Worm (Caenorhabditis elegans): Measurements from ENCODE around the gene dml-1.

Gene dml-1

DNA sequence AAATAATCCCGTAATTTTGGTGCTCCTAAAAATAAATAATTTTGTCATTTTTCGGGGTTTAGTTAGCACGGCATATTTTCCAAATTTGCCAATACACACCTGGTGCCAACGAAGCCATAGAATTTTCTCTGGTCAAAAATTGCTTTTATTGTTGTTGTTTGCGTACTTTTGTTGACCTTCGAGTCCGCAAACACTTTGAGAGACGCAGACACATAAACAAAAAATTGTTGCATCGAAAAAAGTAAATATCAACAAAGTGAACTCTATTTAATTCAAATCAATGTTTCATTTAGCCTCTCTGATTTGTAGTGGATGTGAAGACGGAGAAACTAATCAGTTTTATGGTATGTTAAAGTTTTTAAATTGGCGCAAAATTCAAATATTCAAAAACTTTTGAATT is 40.5 kb upstream of the dml-1 start, which contains the start of gene Y54G2A.40:
Y54G2A.40 (plus strand) TSS at position 213 of the 400 bp plus-strand sequence.
- TF ChIP-seq alr-1 (tag; optimal IDR thresholded peaks at IDR 0.05): no peak
- no peak for TF ChIP-seq crh-2 (tag; optimal IDR thresholded peaks at IDR 0.05)
- no peak for TF ChIP-seq sma-3 (GFP tag; optimal IDR thresholded peaks at IDR 0.05)
- TF ChIP-seq lin-13 (GFP tag; optimal IDR thresholded peaks at IDR 0.05): peak; percentile 10
- TF ChIP-seq ztf-1 (GFP tag; conservative IDR thresholded peaks at IDR 0.05): no peak
- TF ChIP-seq unc-39 (tag; optimal IDR thresholded peaks at IDR 0.05): no peak
- TF ChIP-seq lsy-2 (tag; optimal IDR thresholded peaks at IDR 0.05): peak in 1 of 2 experiments; percentile 72
- no peak for TF ChIP-seq Y55F3AM.14 (GFP tag; optimal IDR thresholded peaks at IDR 0.05)
- TF ChIP-seq lin-39 (tag; optimal IDR thresholded peaks at IDR 0.05): no peak
- peak; percentile 56 for TF ChIP-seq unc-55 (GFP tag; optimal IDR thresholded peaks at IDR 0.05)
- TF ChIP-seq nhr-77 (tag; optimal IDR thresholded peaks at IDR 0.05): no peak
- no peak for TF ChIP-seq unc-62 (GFP tag; optimal IDR thresholded peaks at IDR 0.05)
- peak; percentile 46 for TF ChIP-seq C34F6.9 (tag; optimal IDR thresholded peaks at IDR 0.05)
- TF ChIP-seq nhr-129 (tag; optimal IDR thresholded peaks at IDR 0.05): no peak
- TF ChIP-seq mab-5 (tag; optimal IDR thresholded peaks at IDR 0.05): no peak
- no peak for TF ChIP-seq aly-2 (tag; optimal IDR thresholded peaks at IDR 0.05)
- no peak for TF ChIP-seq fos-1 (tag; optimal IDR thresholded peaks at IDR 0.05)

DNA sequence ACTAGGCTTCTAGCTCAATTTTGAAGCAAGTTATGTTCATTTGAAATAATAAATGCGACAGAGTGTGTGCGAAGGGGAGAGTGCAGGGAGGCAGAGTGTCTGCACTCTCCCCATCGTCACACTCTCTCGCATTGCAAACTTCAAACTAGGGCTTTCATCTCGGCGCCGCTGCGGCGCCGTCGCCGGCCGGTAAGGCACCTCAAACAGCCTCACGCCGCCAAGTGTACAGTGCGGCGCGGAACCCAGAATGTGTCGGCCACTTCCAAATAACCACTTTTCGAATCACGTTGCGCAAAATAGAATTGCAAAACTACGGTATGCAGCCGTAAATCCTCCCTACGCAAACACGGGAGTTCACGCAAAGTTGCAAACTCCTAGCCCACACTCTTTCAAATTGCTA is 37.5 kb upstream of the dml-1 start:
- no peak for TF ChIP-seq lin-11 (tag; optimal IDR thresholded peaks at IDR 0.05)
- TF ChIP-seq alr-1 (tag; optimal IDR thresholded peaks at IDR 0.05): no peak
- no peak for TF ChIP-seq sma-3 (GFP tag; optimal IDR thresholded peaks at IDR 0.05)
- TF ChIP-seq ceh-16 (tag; optimal IDR thresholded peaks at IDR 0.05): no peak
- TF ChIP-seq sma-9 (GFP tag; optimal IDR thresholded peaks at IDR 0.05): no peak
- TF ChIP-seq sma-9 (tag; optimal IDR thresholded peaks at IDR 0.05): no peak
- no peak for TF ChIP-seq crh-2 (tag; optimal IDR thresholded peaks at IDR 0.05)
- TF ChIP-seq unc-39 (tag; optimal IDR thresholded peaks at IDR 0.05): no peak
- TF ChIP-seq nhr-23 (tag; optimal IDR thresholded peaks at IDR 0.05): no peak
- no peak for TF ChIP-seq fos-1 (tag; optimal IDR thresholded peaks at IDR 0.05)
- TF ChIP-seq peb-1 (tag; optimal IDR thresholded peaks at IDR 0.05): no peak
- TF ChIP-seq R02D3.7 (tag; optimal IDR thresholded peaks at IDR 0.05): no peak
- TF ChIP-seq dmd-4 (tag; optimal IDR thresholded peaks at IDR 0.05): no peak
- no peak for TF ChIP-seq ztf-11 (tag; optimal IDR thresholded peaks at IDR 0.05)
- no peak for TF ChIP-seq lin-39 (tag; optimal IDR thresholded peaks at IDR 0.05)
- TF ChIP-seq aly-2 (tag; optimal IDR thresholded peaks at IDR 0.05): no peak
- TF ChIP-seq sem-4 (tag; optimal IDR thresholded peaks at IDR 0.05): no peak
- TF ChIP-seq nhr-12 (tag; optimal IDR thresholded peaks at IDR 0.05): no peak

ce11 chrIV:2850586-2850985 is 36.2 kb upstream of the dml-1 start, which contains the start of gene clec-85:
Gene clec-85, plus strand, starts transcription at chrIV:2850886.
- TF ChIP-seq nhr-23 (tag; optimal IDR thresholded peaks at IDR 0.05): no peak
- TF ChIP-seq lin-39 (tag; optimal IDR thresholded peaks at IDR 0.05): no peak
- no peak for TF ChIP-seq unc-55 (GFP tag; optimal IDR thresholded peaks at IDR 0.05)
- TF ChIP-seq fos-1 (tag; optimal IDR thresholded peaks at IDR 0.05): no peak
- no peak for TF ChIP-seq gmeb-1 (tag; optimal IDR thresholded peaks at IDR 0.05)
- TF ChIP-seq snpc-4 (tag; optimal IDR thresholded peaks at IDR 0.05): no peak
- no peak for TF ChIP-seq nhr-10 (tag; optimal IDR thresholded peaks at IDR 0.05)
- no peak for TF ChIP-seq mdl-1 (tag; optimal IDR thresholded peaks at IDR 0.05)
- TF ChIP-seq nhr-12 (tag; optimal IDR thresholded peaks at IDR 0.05): no peak
- TF ChIP-seq unc-62 (GFP tag; optimal IDR thresholded peaks at IDR 0.05): no peak
- no peak for TF ChIP-seq ZK546.5 (tag; optimal IDR thresholded peaks at IDR 0.05)
- TF ChIP-seq sem-4 (tag; optimal IDR thresholded peaks at IDR 0.05): no peak
- TF ChIP-seq C34F6.9 (tag; optimal IDR thresholded peaks at IDR 0.05): no peak
- TF ChIP-seq elt-1 (tag; optimal IDR thresholded peaks at IDR 0.05): no peak
- TF ChIP-seq zag-1 (tag; optimal IDR thresholded peaks at IDR 0.05): no peak
- no peak for TF ChIP-seq blmp-1 (tag; optimal IDR thresholded peaks at IDR 0.05; ENCODE audit: insufficient read depth)
- TF ChIP-seq ztf-11 (tag; optimal IDR thresholded peaks at IDR 0.05): no peak
- no peak for TF ChIP-seq mab-5 (tag; optimal IDR thresholded peaks at IDR 0.05)

- TF ChIP-seq gmeb-1 (tag; optimal IDR thresholded peaks at IDR 0.05): no peak
- no peak for TF ChIP-seq zag-1 (tag; optimal IDR thresholded peaks at IDR 0.05)
- TF ChIP-seq F13H6.1 (tag; optimal IDR thresholded peaks at IDR 0.05): no peak
- no peak for TF ChIP-seq mbf-1 (tag; optimal IDR thresholded peaks at IDR 0.05)
- no peak for TF ChIP-seq ceh-16 (tag; optimal IDR thresholded peaks at IDR 0.05)
- no peak for TF ChIP-seq nhr-21 (tag; optimal IDR thresholded peaks at IDR 0.05)
- no peak for TF ChIP-seq skn-1 (tag; optimal IDR thresholded peaks at IDR 0.05)
- TF ChIP-seq ztf-1 (GFP tag; conservative IDR thresholded peaks at IDR 0.05): no peak
- no peak for TF ChIP-seq unc-62 (GFP tag; optimal IDR thresholded peaks at IDR 0.05)
- TF ChIP-seq nhr-23 (tag; optimal IDR thresholded peaks at IDR 0.05): no peak
- no peak for TF ChIP-seq unc-55 (GFP tag; optimal IDR thresholded peaks at IDR 0.05)
- TF ChIP-seq ztf-11 (tag; optimal IDR thresholded peaks at IDR 0.05): no peak
Measured at ce11 chrIV:2851625-2852024, 35.1 kb upstream of the dml-1 start.

Data from whole organism, L2 larva.